Worm (Caenorhabditis elegans) whole organism, midembryonic: ENCODE data around the gene Y37E11B.10.
"Not testable (repeated sequence)": the region's sequence is repeated elsewhere in the genome, so short reads cannot be mapped to it uniquely, and the experiment has no call there.

ENCODE experiments used
- cog-1 ChIP-seq: sonication (generic microtip); optimal IDR thresholded peaks from 2 replicates; lab custom pipeline; 2016; ENCODE audit warnings: missing genetic modification characterization, missing compliant biosample characterization
- flt-1 ChIP-seq: fragments of 200-800 bp; sonication (Bioruptor generic); IDR thresholded peaks from 2 replicates; pipeline ENCODE4 v1.3.6; 2022; ENCODE audit warnings: missing genetic modification characterization, missing compliant biosample characterization
- klf-2 ChIP-seq: fragments of 200-800 bp; sonication (Bioruptor generic); conservative IDR thresholded peaks from 2 replicates; pipeline ENCODE4 v1.3.6; 2022; ENCODE audit warnings: missing genetic modification reagents, missing genetic modification characterization, missing compliant biosample characterization

ce11 chrIV:3582806-3583205 is 23.5 kb downstream of the Y37E11B.10 start, which contains the start of gene blos-7:
- TF ChIP-seq klf-2 (GFP tag; lab: Robert Waterston, UW); cog-1 (tag; lab: Kevin White, UChicago); flt-1: not testable (repeated sequence)
